Fruit fly (Drosophila melanogaster) whole organism, embryonic: ENCODE data around the gene CG15262.

Source experiments
- Asciz ChIP-seq: fragments of 200-800 bp; sonication (Bioruptor generic); optimal IDR thresholded peaks from 2 replicates; lab custom pipeline; 2017; ENCODE audit warnings: missing biosample characterization, mild to moderate bottlenecking, missing genetic modification characterization, missing genetic modification reagents
- CG10462 ChIP-seq: fragments of 200-800 bp; sonication (Bioruptor generic); optimal IDR thresholded peaks from 2 replicates; lab custom pipeline; 2016; ENCODE audit warnings: missing biosample characterization, missing genetic modification characterization
- CG11093 ChIP-seq: fragments of 200-800 bp; sonication (Bioruptor generic); IDR thresholded peaks from 3 replicates; pipeline ENCODE4 v1.3.6; 2022; ENCODE audit warnings: missing biosample characterization, missing genetic modification characterization
- CG12299 ChIP-seq: fragments of 200-800 bp; sonication (Bioruptor generic); optimal IDR thresholded peaks from 2 replicates; lab custom pipeline; 2018; ENCODE audit warnings: missing biosample characterization, mild to moderate bottlenecking, missing genetic modification characterization
- CG14014 ChIP-seq: fragments of 200-800 bp; sonication (Bioruptor generic); IDR thresholded peaks from 2 replicates; pipeline ENCODE4 v1.3.6; 2022; ENCODE audit warnings: missing biosample characterization, missing genetic modification characterization
- CG16863 ChIP-seq: fragments of 200-800 bp; sonication (Bioruptor generic); optimal IDR thresholded peaks from 3 replicates; lab custom pipeline; 2016; ENCODE audit warnings: missing biosample characterization, missing genetic modification characterization
- CG17359 ChIP-seq: fragments of 200-800 bp; sonication (Bioruptor generic); optimal IDR thresholded peaks from 3 replicates; lab custom pipeline; 2018; ENCODE audit warnings: missing biosample characterization, mild to moderate bottlenecking, missing genetic modification characterization, moderate library complexity
- CG17829 ChIP-seq: fragments of 200-800 bp; optimal IDR thresholded peaks from 2 replicates; lab custom pipeline; 2019; ENCODE audit warnings: missing biosample characterization, mild to moderate bottlenecking, missing genetic modification characterization, moderate library complexity
- CG31224 ChIP-seq: fragments of 200-800 bp; sonication (Bioruptor generic); IDR thresholded peaks from 2 replicates; pipeline ENCODE4 v1.3.6; 2022; ENCODE audit warnings: missing biosample characterization, missing genetic modification characterization
- CG4820 ChIP-seq: fragments of 200-800 bp; sonication (Bioruptor generic); optimal IDR thresholded peaks from 3 replicates; lab custom pipeline; 2016; ENCODE audit warnings: missing biosample characterization, missing genetic modification characterization
- CG4854 ChIP-seq: fragments of 200-800 bp; sonication (Bioruptor generic); optimal IDR thresholded peaks from 2 replicates; lab custom pipeline; 2016; ENCODE audit warnings: missing biosample characterization, missing genetic modification characterization, inconsistent platforms
- CG5180 ChIP-seq: fragments of 200-800 bp; sonication (Bioruptor generic); optimal IDR thresholded peaks from 3 replicates; lab custom pipeline; 2017; ENCODE audit warnings: missing biosample characterization, missing genetic modification characterization, mild to moderate bottlenecking, moderate library complexity, missing genetic modification reagents
- CG6854 ChIP-seq: fragments of 200-800 bp; sonication (Bioruptor generic); optimal IDR thresholded peaks from 3 replicates; lab custom pipeline; 2017; ENCODE audit warnings: missing biosample characterization, mild to moderate bottlenecking, missing genetic modification characterization
- CG7271 ChIP-seq: fragments of 200-800 bp; sonication (Bioruptor generic); optimal IDR thresholded peaks from 2 replicates; lab custom pipeline; 2018; ENCODE audit warnings: missing biosample characterization, mild to moderate bottlenecking, missing genetic modification characterization, moderate library complexity
- CG7928 ChIP-seq: fragments of 200-800 bp; sonication (Bioruptor generic); optimal IDR thresholded peaks from 2 replicates; lab custom pipeline; 2017; ENCODE audit warnings: missing biosample characterization, mild to moderate bottlenecking, missing genetic modification characterization
- CG7963 ChIP-seq: fragments of 200-800 bp; sonication (Bioruptor generic); IDR thresholded peaks from 3 replicates; pipeline ENCODE4 v1.3.6; 2022; ENCODE audit warnings: missing biosample characterization, missing genetic modification characterization; ENCODE audit not compliant: partially characterized antibody
- CG8924 ChIP-seq: fragments of 200-800 bp; optimal IDR thresholded peaks from 3 replicates; lab custom pipeline; 2019; ENCODE audit warnings: missing biosample characterization, mild to moderate bottlenecking, missing genetic modification characterization, moderate library complexity
- CG9437 ChIP-seq: fragments of 200-800 bp; sonication (Bioruptor generic); optimal IDR thresholded peaks from 2 replicates; lab custom pipeline; 2018; ENCODE audit warnings: missing biosample characterization, mild to moderate bottlenecking, missing genetic modification characterization
- Dfd ChIP-seq, 2 experiments: fragments of >200 bp; optimal IDR thresholded peaks; 2 replicates each; lab custom pipeline; 2017; ENCODE audit warnings: missing biosample characterization in 2 of 2, missing genetic modification characterization in 2 of 2
- Dref ChIP-seq: fragments of 200-800 bp; sonication (Bioruptor generic); IDR thresholded peaks from 2 replicates; pipeline ENCODE4 v1.3.6; 2022; ENCODE audit warnings: missing biosample characterization, missing genetic modification characterization
- E2f1 ChIP-seq: fragments of 200-800 bp; sonication (Bioruptor generic); IDR thresholded peaks from 2 replicates; pipeline ENCODE4 v1.3.6; 2022; ENCODE audit warnings: missing biosample characterization, missing genetic modification characterization
- Hr78 ChIP-seq, 2 experiments: fragments of 200-800 bp in 1 of 2; fragments of >200 bp in 1 of 2; sonication (Bioruptor generic) in 1 of 2; optimal IDR thresholded peaks; 2 replicates each; lab custom pipeline; 2017 to 2019; ENCODE audit warnings: missing biosample characterization in 2 of 2, missing genetic modification characterization in 2 of 2, mild to moderate bottlenecking in 1 of 2, moderate library complexity in 1 of 2
- Lim3 ChIP-seq: fragments of 200-800 bp; sonication (Bioruptor generic); IDR thresholded peaks from 2 replicates; pipeline ENCODE4 v1.3.6; 2022; ENCODE audit warnings: missing biosample characterization, missing genetic modification characterization
- MBD-R2 ChIP-seq: fragments of 200-800 bp; sonication (Bioruptor generic); IDR thresholded peaks from 2 replicates; pipeline ENCODE4 v1.3.6; 2022; ENCODE audit warnings: missing biosample characterization, missing genetic modification characterization
- Mrtf ChIP-seq: fragments of 200-800 bp; sonication (Bioruptor generic); IDR thresholded peaks from 3 replicates; pipeline ENCODE4 v1.3.6; 2022; ENCODE audit warnings: missing biosample characterization, missing genetic modification characterization
- Nf-YA ChIP-seq: fragments of 200-800 bp; sonication (Bioruptor generic); IDR thresholded peaks from 2 replicates; pipeline ENCODE4 v1.3.6; 2022; ENCODE audit warnings: missing biosample characterization, missing genetic modification characterization
- Ptx1 ChIP-seq: fragments of 200-800 bp; sonication (Bioruptor generic); IDR thresholded peaks from 2 replicates; pipeline ENCODE4 v1.3.6; 2022; ENCODE audit warnings: missing biosample characterization, missing genetic modification characterization
- Scr ChIP-seq: fragments of 200-800 bp; sonication (Bioruptor generic); IDR thresholded peaks from 2 replicates; pipeline ENCODE4 v1.3.6; 2022; ENCODE audit warnings: missing biosample characterization, missing genetic modification characterization; ENCODE audit not compliant: partially characterized antibody
- Sin3A ChIP-seq: fragments of >200 bp; optimal IDR thresholded peaks from 2 replicates; lab custom pipeline; 2018
- chinmo ChIP-seq: fragments of 200-800 bp; sonication (Bioruptor generic); IDR thresholded peaks from 4 replicates; pipeline ENCODE4 v1.3.6; 2022; ENCODE audit warnings: missing biosample characterization, missing genetic modification characterization; ENCODE audit not compliant: partially characterized antibody
- cwo ChIP-seq: fragments of 200-800 bp; sonication (Bioruptor generic); optimal IDR thresholded peaks from 3 replicates; lab custom pipeline; 2017; ENCODE audit warnings: missing biosample characterization, missing genetic modification characterization, mild to moderate bottlenecking, moderate library complexity, missing genetic modification reagents
- danr ChIP-seq: fragments of 200-800 bp; sonication (Bioruptor generic); IDR thresholded peaks from 2 replicates; pipeline ENCODE4 v1.3.6; 2022; ENCODE audit warnings: missing biosample characterization, missing genetic modification characterization
- dm ChIP-seq: fragments of 200-800 bp; sonication (Bioruptor generic); optimal IDR thresholded peaks from 3 replicates; lab custom pipeline; 2016; ENCODE audit warnings: missing biosample characterization, missing genetic modification characterization
- dpn ChIP-seq, 2 experiments: fragments of 200-800 bp; sonication (Bioruptor generic); optimal IDR thresholded peaks; 3 replicates each; lab custom pipeline; 2016; ENCODE audit warnings: missing biosample characterization in 2 of 2, missing genetic modification characterization in 2 of 2
- fd64A ChIP-seq: fragments of 200-800 bp; sonication (Bioruptor generic); optimal IDR thresholded peaks from 3 replicates; lab custom pipeline; 2018; ENCODE audit warnings: missing biosample characterization, mild to moderate bottlenecking, missing genetic modification characterization
- gcm ChIP-seq: fragments of 200-800 bp; sonication (Bioruptor generic); optimal IDR thresholded peaks from 2 replicates; lab custom pipeline; 2019; ENCODE audit warnings: missing biosample characterization, mild to moderate bottlenecking, missing genetic modification characterization, moderate library complexity
- hth ChIP-seq: fragments of >200 bp; optimal IDR thresholded peaks from 2 replicates; lab custom pipeline; 2017; ENCODE audit warnings: inconsistent platforms
- lbe ChIP-seq: fragments of 200-800 bp; sonication (Bioruptor generic); optimal IDR thresholded peaks from 2 replicates; lab custom pipeline; 2016; ENCODE audit warnings: missing biosample characterization, mild to moderate bottlenecking, missing genetic modification characterization
- lmd ChIP-seq: fragments of 200-800 bp; sonication (Bioruptor generic); IDR thresholded peaks from 2 replicates; pipeline ENCODE4 v1.3.6; 2022; ENCODE audit warnings: missing biosample characterization, missing genetic modification characterization
- luna ChIP-seq: fragments of 200-800 bp; sonication (Bioruptor generic); optimal IDR thresholded peaks from 2 replicates; lab custom pipeline; 2016; ENCODE audit warnings: missing biosample characterization, missing genetic modification characterization
- org-1 ChIP-seq: fragments of 200-800 bp; sonication (Bioruptor generic); optimal IDR thresholded peaks from 2 replicates; lab custom pipeline; 2017; ENCODE audit warnings: missing biosample characterization, missing genetic modification characterization
- pros ChIP-seq: fragments of 200-800 bp; sonication (Bioruptor generic); optimal IDR thresholded peaks from 3 replicates; lab custom pipeline; 2019; ENCODE audit warnings: missing biosample characterization, mild to moderate bottlenecking, missing genetic modification characterization, moderate library complexity
- sna ChIP-seq: fragments of 200-800 bp; sonication (Bioruptor generic); IDR thresholded peaks from 2 replicates; pipeline ENCODE4 v1.3.6; 2022; ENCODE audit warnings: missing biosample characterization, missing genetic modification characterization; ENCODE audit not compliant: partially characterized antibody
- tap ChIP-seq: fragments of 200-800 bp; optimal IDR thresholded peaks from 3 replicates; lab custom pipeline; 2019; ENCODE audit warnings: missing biosample characterization, mild to moderate bottlenecking, missing genetic modification characterization, moderate library complexity
- tio ChIP-seq: fragments of 200-800 bp; sonication (Bioruptor generic); optimal IDR thresholded peaks from 2 replicates; lab custom pipeline; 2017; ENCODE audit warnings: missing biosample characterization, missing genetic modification characterization, inconsistent platforms
- tll ChIP-seq, 2 experiments: fragments of 200-800 bp in 1 of 2; fragments of >200 bp in 1 of 2; sonication (Bioruptor generic) in 1 of 2; optimal IDR thresholded peaks; 2 replicates each; lab custom pipeline; 2017 to 2019; ENCODE audit warnings: missing biosample characterization in 2 of 2, missing genetic modification characterization in 2 of 2, mild to moderate bottlenecking in 1 of 2, moderate library complexity in 1 of 2
- unc-4 ChIP-seq: fragments of 200-800 bp; sonication (Bioruptor generic); IDR thresholded peaks from 2 replicates; pipeline ENCODE4 v1.3.6; 2022; ENCODE audit warnings: missing biosample characterization, missing genetic modification characterization; ENCODE audit not compliant: partially characterized antibody
- zen2 ChIP-seq: fragments of 200-800 bp; sonication (Bioruptor generic); IDR thresholded peaks from 3 replicates; pipeline ENCODE4 v1.3.6; 2022; ENCODE audit warnings: missing biosample characterization, missing genetic modification characterization; ENCODE audit not compliant: partially characterized antibody

Gene CG15262

dm6 chr2L:15248163-15249005, 49.2 kb upstream of the CG15262 start, which contains the start of gene dao (continued):
- TF ChIP-seq CG7963 (GFP tag; lab: Robert Waterston, UW) (peak; percentile 6; the same call in 1 of the 3 replicates), dm (GFP tag; lab: Kevin White, UChicago) (peak; percentile 11), Hr78 (GFP tag; optimal IDR thresholded peaks at IDR 0.05; lab: Kevin White, UChicago) (no peak), Mrtf (GFP tag; lab: Robert Waterston, UW) (peak; percentile 41; the same call in 1 of the 3 replicates), Scr (peak; percentile 80), Lim3 (GFP tag; lab: Robert Waterston, UW) (no peak), luna (GFP tag; lab: Kevin White, UChicago) (no peak), sna (GFP tag; lab: Robert Waterston, UW) (peak; percentile 68; the same call in 1 of the 2 replicates), CG16863 (no peak), CG5180 (GFP tag; lab: Kevin White, UChicago) (no peak), CG6854 (GFP tag; lab: Kevin White, UChicago) (no peak), lbe (GFP tag; lab: Kevin White, UChicago) (no peak), CG11093 (no peak), danr (no peak), CG10462 (GFP tag; lab: Kevin White, UChicago) (peak; percentile 58), CG31224 (no peak; the same call in 1 of the 2 replicates), CG17829 (peak; percentile 13), CG4854 (GFP tag; lab: Kevin White, UChicago) (no peak), Dref (0 out of 2 replicates have a peak, but pooled peaks have one; percentile 37), dpn (GFP tag; optimal IDR thresholded peaks at IDR 0.05; lab: Kevin White, UChicago) (peak; percentile 27 to 61), CG14014 (GFP tag; lab: Robert Waterston, UW) (0 out of 2 replicates have a peak, but pooled peaks have one; percentile 48), zen2 (peak; percentile 40; the same call in 1 of the 3 replicates), cwo (GFP tag; lab: Kevin White, UChicago) (no peak), Nf-YA (GFP tag; lab: Robert Waterston, UW) (peak; percentile 22; the same call in 1 of the 2 replicates), gcm (GFP tag; lab: Kevin White, UChicago) (no peak), tio (GFP tag; lab: Kevin White, UChicago) (peak; percentile 64), CG12299 (tag; lab: Kevin White, UChicago) (peak; percentile 11), lmd (GFP tag; lab: Robert Waterston, UW) (peak; percentile 34; the same call in 1 of the 2 replicates), hth (lab: Kevin White, UChicago) (no peak), CG17359 (tag; lab: Kevin White, UChicago) (no peak), E2f1 (GFP tag; lab: Robert Waterston, UW) (peak; percentile 30; the same call in 1 of the 2 replicates), unc-4 (GFP tag; lab: Robert Waterston, UW) (peak; percentile 74), MBD-R2 (GFP tag; lab: Robert Waterston, UW) (peak; percentile 71), CG9437 (GFP tag; lab: Kevin White, UChicago) (peak; percentile 10), CG7271 (tag; lab: Kevin White, UChicago) (no peak), chinmo (GFP tag; lab: Robert Waterston, UW) (no peak), CG4820 (GFP tag; lab: Kevin White, UChicago) (peak; percentile 37), tap (tag; lab: Kevin White, UChicago) (no peak), Asciz (GFP tag; lab: Kevin White, UChicago) (no peak), CG7928 (GFP tag; lab: Kevin White, UChicago) (peak; percentile 80), org-1 (no peak), tll (GFP tag; optimal IDR thresholded peaks at IDR 0.05; lab: Kevin White, UChicago) (no peak), fd64A (GFP tag; lab: Kevin White, UChicago) (no peak), pros (GFP tag; lab: Kevin White, UChicago) (no peak), CG8924 (peak; percentile 21), Dfd (GFP tag; optimal IDR thresholded peaks at IDR 0.05; lab: Kevin White, UChicago) (no peak), Sin3A (lab: Kevin White, UChicago) (peak; percentile 6), Ptx1 (GFP tag; lab: Robert Waterston, UW) (peak; percentile 53)
